Worm (Caenorhabditis elegans) whole organism, L1 larva: Measurements from ENCODE around the gene F40F9.3.

Source experiments
- C16A3.4 ChIP-seq: fragments of 150-350 bp; optimal IDR thresholded peaks from 2 replicates; lab custom pipeline; 2014; ENCODE audit warnings: missing biosample characterization, missing genetic modification characterization
- F16B12.6 ChIP-seq: fragments of 150-350 bp; optimal IDR thresholded peaks from 2 replicates; lab custom pipeline; 2014; ENCODE audit warnings: missing biosample characterization, missing genetic modification characterization
- Y116A8C.19 ChIP-seq: sonication (generic microtip); optimal IDR thresholded peaks from 2 replicates; lab custom pipeline; 2016; ENCODE audit warnings: missing compliant biosample characterization, missing genetic modification characterization, borderline replicate concordance
- alr-1 ChIP-seq: fragments of 200-800 bp; sonication (Bioruptor generic); optimal IDR thresholded peaks from 2 replicates; lab custom pipeline; 2018; ENCODE audit warnings: borderline replicate concordance, mild to moderate bottlenecking, missing genetic modification characterization, missing compliant biosample characterization
- blmp-1 ChIP-seq: fragments of 150-350 bp; optimal IDR thresholded peaks from 2 replicates; lab custom pipeline; 2014; ENCODE audit warnings: missing biosample characterization, missing genetic modification characterization
- ces-1 ChIP-seq: fragments of 150-350 bp; optimal IDR thresholded peaks from 2 replicates; lab custom pipeline; 2014; ENCODE audit warnings: missing biosample characterization, missing genetic modification reagents, missing genetic modification characterization
- dpl-1 ChIP-seq, 3 experiments: fragments of 150-350 bp in 2 of 3; sonication (generic microtip) in 1 of 3; optimal IDR thresholded peaks; 2 replicates each; lab custom pipeline; 2014 to 2017; ENCODE audit warnings: missing biosample characterization in 3 of 3, missing genetic modification characterization in 3 of 3, missing genetic modification reagents in 3 of 3
- efl-1 ChIP-seq, 4 experiments: fragments of 150-350 bp; optimal IDR thresholded peaks in 3 of 4; peaks in 1 of 4; 1 replicate in 1 of 4; 2 replicates in 3 of 4; lab custom pipeline; 2014; ENCODE audit warnings: missing biosample characterization in 2 of 4, missing genetic modification characterization in 2 of 4, missing genetic modification reagents in 2 of 4
- efl-3 ChIP-seq: fragments of 200-800 bp; sonication (Bioruptor generic); optimal IDR thresholded peaks from 2 replicates; lab custom pipeline; 2018; ENCODE audit warnings: mild to moderate bottlenecking, missing genetic modification characterization, missing compliant biosample characterization
- egl-27 ChIP-seq, 2 experiments: fragments of 150-350 bp in 1 of 2; sonication (generic microtip); optimal IDR thresholded peaks; 3 replicates each; lab custom pipeline; 2017 to 2018; ENCODE audit warnings: missing biosample characterization in 2 of 2, missing genetic modification characterization in 2 of 2, missing genetic modification reagents in 2 of 2
- elt-2 ChIP-seq: sonication (generic microtip); optimal IDR thresholded peaks from 2 replicates; lab custom pipeline; 2016; ENCODE audit warnings: missing genetic modification characterization, mild to moderate bottlenecking, inconsistent platforms, missing compliant biosample characterization, missing genetic modification reagents
- elt-3 ChIP-seq, 6 experiments: fragments of 150-350 bp in 1 of 6; sonication (generic microtip); optimal IDR thresholded peaks; 2 replicates each; lab custom pipeline; 2017 to 2018; ENCODE audit warnings: missing biosample characterization in 6 of 6, missing genetic modification characterization in 6 of 6, inconsistent platforms in 1 of 6
- fos-1 ChIP-seq: fragments of 150-350 bp; optimal IDR thresholded peaks from 2 replicates; lab custom pipeline; 2014; ENCODE audit warnings: missing biosample characterization, missing genetic modification characterization
- grh-1 ChIP-seq: fragments of 200-800 bp; sonication (Bioruptor generic); IDR thresholded peaks from 2 replicates; pipeline ENCODE4 v1.3.6; 2022; ENCODE audit warnings: missing genetic modification reagents, missing genetic modification characterization, missing compliant biosample characterization
- hpl-2 ChIP-seq: fragments of 150-350 bp; optimal IDR thresholded peaks from 2 replicates; lab custom pipeline; 2014; ENCODE audit warnings: missing biosample characterization, missing genetic modification reagents, missing genetic modification characterization
- irx-1 ChIP-seq: sonication (generic microtip); optimal IDR thresholded peaks from 2 replicates; lab custom pipeline; 2016; ENCODE audit warnings: missing genetic modification characterization, missing compliant biosample characterization
- lin-14 ChIP-seq: fragments of 200-800 bp; sonication (Bioruptor generic); optimal IDR thresholded peaks from 2 replicates; lab custom pipeline; 2018; ENCODE audit warnings: mild to moderate bottlenecking, missing genetic modification characterization, moderate library complexity, missing compliant biosample characterization
- lin-35 ChIP-seq, 2 experiments: fragments of 150-350 bp; optimal IDR thresholded peaks; 2 replicates each; lab custom pipeline; 2014; ENCODE audit warnings: missing biosample characterization in 2 of 2, missing genetic modification characterization in 2 of 2, missing genetic modification reagents in 2 of 2
- lir-3 ChIP-seq: sonication (generic microtip); optimal IDR thresholded peaks from 2 replicates; lab custom pipeline; 2016; ENCODE audit warnings: mild to moderate bottlenecking, missing genetic modification characterization, moderate library complexity, missing compliant biosample characterization; ENCODE audit not compliant: poor library complexity
- lsy-2 ChIP-seq, 2 experiments: fragments of 150-350 bp; optimal IDR thresholded peaks; 2 replicates each; lab custom pipeline; 2014; ENCODE audit warnings: missing biosample characterization in 2 of 2, missing genetic modification characterization in 2 of 2
- mab-9 ChIP-seq: fragments of 200-800 bp; sonication (Bioruptor generic); IDR thresholded peaks from 2 replicates; pipeline ENCODE4 v1.3.6; 2022; ENCODE audit warnings: missing genetic modification reagents, missing genetic modification characterization, missing compliant biosample characterization
- mdl-1 ChIP-seq, 2 experiments: fragments of 150-350 bp; optimal IDR thresholded peaks; 2 replicates each; lab custom pipeline; 2014 to 2017; ENCODE audit warnings: missing biosample characterization in 2 of 2, missing genetic modification characterization in 2 of 2, inconsistent platforms in 1 of 2
- mep-1 ChIP-seq: fragments of 150-350 bp; optimal IDR thresholded peaks from 2 replicates; lab custom pipeline; 2014; ENCODE audit warnings: missing biosample characterization, missing genetic modification characterization
- nhr-12 ChIP-seq: sonication (generic microtip); optimal IDR thresholded peaks from 2 replicates; lab custom pipeline; 2017; ENCODE audit warnings: missing biosample characterization, missing genetic modification characterization
- nhr-47 ChIP-seq: sonication (generic microtip); optimal IDR thresholded peaks from 2 replicates; lab custom pipeline; 2016; ENCODE audit warnings: mild to moderate bottlenecking, missing genetic modification characterization, moderate library complexity, missing compliant biosample characterization
- nhr-71 ChIP-seq: sonication (generic microtip); optimal IDR thresholded peaks from 2 replicates; lab custom pipeline; 2016; ENCODE audit warnings: mild to moderate bottlenecking, missing genetic modification characterization, moderate library complexity, missing compliant biosample characterization
- nhr-76 ChIP-seq: sonication (generic microtip); optimal IDR thresholded peaks from 2 replicates; lab custom pipeline; 2017; ENCODE audit warnings: missing biosample characterization, missing genetic modification characterization
- nhr-85 ChIP-seq: sonication (generic microtip); peaks from one replicate; lab custom pipeline; 2016; ENCODE audit warnings: missing genetic modification characterization, inconsistent platforms, missing compliant biosample characterization
- nhr-90 ChIP-seq: sonication (generic microtip); optimal IDR thresholded peaks from 2 replicates; lab custom pipeline; 2016; ENCODE audit warnings: mild to moderate bottlenecking, missing genetic modification characterization, missing compliant biosample characterization; ENCODE audit not compliant: poor library complexity
- snu-23 ChIP-seq: sonication (generic microtip); optimal IDR thresholded peaks from 2 replicates; lab custom pipeline; 2016; ENCODE audit warnings: missing genetic modification characterization, missing compliant biosample characterization
- sox-4 ChIP-seq: sonication (generic microtip); optimal IDR thresholded peaks from 2 replicates; lab custom pipeline; 2016; ENCODE audit warnings: missing genetic modification characterization, missing compliant biosample characterization
- unc-30 ChIP-seq: sonication (generic microtip); optimal IDR thresholded peaks from 2 replicates; lab custom pipeline; 2017; ENCODE audit warnings: missing biosample characterization, missing genetic modification characterization
- xbp-1 ChIP-seq: sonication (generic microtip); optimal IDR thresholded peaks from 2 replicates; lab custom pipeline; 2016; ENCODE audit warnings: missing genetic modification characterization, missing compliant biosample characterization
- zag-1 ChIP-seq: fragments of 150-350 bp; optimal IDR thresholded peaks from 2 replicates; lab custom pipeline; 2014; ENCODE audit warnings: missing biosample characterization, missing genetic modification characterization
- zip-4 ChIP-seq: fragments of 200-800 bp; sonication (Bioruptor generic); optimal IDR thresholded peaks from 2 replicates; lab custom pipeline; 2018; ENCODE audit warnings: mild to moderate bottlenecking, missing genetic modification characterization, moderate library complexity, missing compliant biosample characterization

Gene F40F9.3

DNA sequence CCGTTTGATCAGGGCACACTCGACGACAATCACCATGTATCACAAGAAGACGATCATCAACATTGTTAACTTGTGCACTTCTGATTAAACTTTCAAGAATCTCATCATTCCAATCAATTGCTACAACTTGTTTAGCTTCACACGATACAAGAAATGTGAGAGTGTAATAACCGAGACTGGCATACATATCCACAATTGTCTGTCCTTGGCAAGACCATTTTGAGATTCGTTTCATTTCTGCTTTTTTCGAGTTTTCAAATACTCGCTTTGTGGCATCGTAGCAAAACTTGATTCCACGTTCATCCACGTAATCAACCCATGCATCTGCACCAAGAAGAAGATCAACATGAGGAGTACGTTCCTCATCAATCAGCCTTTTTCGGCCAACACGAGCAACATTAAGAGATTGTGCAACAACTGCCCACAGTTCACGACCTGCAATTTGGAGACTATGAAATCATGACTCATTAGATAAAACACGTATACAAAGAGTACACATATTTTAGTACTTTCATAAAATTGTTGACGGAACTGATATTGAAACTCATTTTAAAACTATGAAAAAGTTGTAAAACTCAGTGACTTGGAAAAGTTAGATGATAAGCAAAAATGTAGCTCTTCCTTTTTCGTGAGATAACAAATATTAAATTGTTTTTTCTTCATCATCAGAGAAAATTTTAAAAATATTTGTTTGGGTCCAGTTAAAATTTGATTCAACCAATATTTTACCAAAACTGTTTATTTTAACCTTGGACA is 2.4 kb upstream of the F40F9.3 start:
- TF ChIP-seq Y116A8C.19 (tag; lab: Kevin White, UChicago) (no peak), irx-1 (no peak), elt-2 (tag; lab: Kevin White, UChicago) (peak; percentile 51), efl-1 (optimal IDR thresholded peaks at IDR 0.05; lab: Kevin White, UChicago) (no peak), efl-1 (GFP tag; optimal IDR thresholded peaks at IDR 0.05 in 1 of 2; lab: Kevin White, UChicago) (no peak), nhr-90 (tag; lab: Kevin White, UChicago) (no peak), fos-1 (tag; lab: Kevin White, UChicago) (no peak)

- no peak for TF ChIP-seq zag-1 (tag; lab: Kevin White, UChicago)
- no peak for TF ChIP-seq fos-1 (tag; lab: Kevin White, UChicago)
- TF ChIP-seq lir-3 (tag; lab: Kevin White, UChicago), result no peak
- no peak for TF ChIP-seq alr-1 (tag; lab: Kevin White, UChicago)
- no peak for TF ChIP-seq nhr-47
- TF ChIP-seq efl-3 (GFP tag; lab: Kevin White, UChicago), result no peak
- no peak for TF ChIP-seq sox-4 (tag; lab: Kevin White, UChicago)
These were observed 1.5 kb upstream of the F40F9.3 start, which contains the start of gene F40F9.10 for ce11 chrV:9713532-9713931. TSS of gene F40F9.10 (minus strand) at chrV:9713632.

DNA sequence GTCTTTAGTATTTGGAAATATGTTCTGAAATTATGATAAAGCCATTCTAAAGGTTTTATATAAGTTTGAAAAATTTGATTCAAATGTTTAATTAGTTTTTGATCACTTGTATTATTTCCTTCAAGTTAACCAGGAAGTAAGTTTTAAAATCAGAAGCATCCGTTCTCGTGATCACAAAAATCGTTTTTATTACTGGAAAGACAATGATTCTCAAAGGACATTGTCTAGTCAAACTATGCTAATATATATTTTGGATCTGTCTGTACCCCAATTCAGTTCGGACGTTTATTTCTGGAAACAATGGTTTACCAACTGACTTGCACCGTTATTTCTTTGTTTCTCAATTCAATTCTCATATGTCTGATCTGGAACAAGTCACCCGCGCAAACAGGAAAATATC is 1.4 kb downstream of the F40F9.3 start, which contains the start of gene str-188:
TSS of gene str-188 (plus strand) at position 301 of the 400 bp plus-strand sequence.
- TF ChIP-seq lir-3 (tag; lab: Kevin White, UChicago), result no peak
- TF ChIP-seq snu-23 (GFP tag; lab: Kevin White, UChicago), result no peak
- no peak for TF ChIP-seq lin-14 (GFP tag; lab: Kevin White, UChicago)
- no peak for TF ChIP-seq mdl-1 (tag; optimal IDR thresholded peaks at IDR 0.05; lab: Kevin White, UChicago)
- no peak for TF ChIP-seq grh-1

DNA sequence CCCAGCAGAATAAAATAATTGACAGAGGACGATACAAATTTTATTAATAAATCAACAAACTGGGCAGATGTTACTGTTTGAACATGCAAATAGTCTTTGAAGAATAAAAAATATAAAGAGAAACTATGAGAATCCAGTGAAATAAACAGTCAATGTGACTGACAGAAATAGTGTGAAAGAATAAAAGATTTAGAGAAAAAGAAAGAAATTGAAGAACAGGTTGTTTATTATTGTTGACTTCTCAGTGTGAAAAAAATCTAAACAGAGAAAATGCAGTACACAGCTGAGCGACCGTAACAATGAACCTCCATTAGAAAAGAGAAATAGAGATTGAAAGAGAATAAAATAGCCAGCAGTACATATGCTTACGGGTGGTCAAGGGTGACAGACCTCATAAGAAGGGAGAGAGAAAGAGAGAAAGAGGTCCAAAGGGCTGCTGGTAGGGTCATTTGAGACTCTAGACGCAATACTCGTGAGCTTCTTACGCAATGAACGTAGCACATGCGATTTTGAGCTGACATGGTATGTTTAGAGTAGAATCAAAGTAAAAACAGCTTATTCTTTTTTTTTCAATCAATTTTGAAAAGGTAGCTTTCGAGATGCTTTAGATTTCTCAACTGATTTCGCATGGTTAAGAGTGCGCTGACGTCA is 9.1 kb downstream of the F40F9.3 start, which contains the start of gene slcr-46.3:
TSS of gene slcr-46.3 (minus strand) at position 86 of the 651 bp plus-strand sequence.
- TF ChIP-seq blmp-1 (tag; lab: Kevin White, UChicago) (peak; percentile 25), lin-14 (GFP tag; lab: Kevin White, UChicago) (peak; percentile 42), mep-1 (tag; lab: Kevin White, UChicago) (peak; percentile 7), lsy-2 (tag; optimal IDR thresholded peaks at IDR 0.05; lab: Kevin White, UChicago) (peak in 1 of 2 experiments; percentile 49), xbp-1 (no peak), C16A3.4 (tag; lab: Kevin White, UChicago) (peak; percentile 13), elt-3 (tag; optimal IDR thresholded peaks at IDR 0.05; lab: Kevin White, UChicago) (peak in 1 of 6 experiments; percentile 9), nhr-12 (tag; lab: Kevin White, UChicago) (no peak), lin-35 (GFP tag; optimal IDR thresholded peaks at IDR 0.05; lab: Kevin White, UChicago) (peak in 1 of 2 experiments; percentile 37), Y116A8C.19 (tag; lab: Kevin White, UChicago) (no peak), efl-3 (GFP tag; lab: Kevin White, UChicago) (no peak), F16B12.6 (tag; lab: Kevin White, UChicago) (no peak), ces-1 (GFP tag; lab: Kevin White, UChicago) (no peak), snu-23 (GFP tag; lab: Kevin White, UChicago) (peak; percentile 21), nhr-85 (tag; lab: Kevin White, UChicago) (peak; percentile 76), dpl-1 (GFP tag; optimal IDR thresholded peaks at IDR 0.05; lab: Kevin White, UChicago) (peak in 1 of 3 experiments; percentile 5)

DNA sequence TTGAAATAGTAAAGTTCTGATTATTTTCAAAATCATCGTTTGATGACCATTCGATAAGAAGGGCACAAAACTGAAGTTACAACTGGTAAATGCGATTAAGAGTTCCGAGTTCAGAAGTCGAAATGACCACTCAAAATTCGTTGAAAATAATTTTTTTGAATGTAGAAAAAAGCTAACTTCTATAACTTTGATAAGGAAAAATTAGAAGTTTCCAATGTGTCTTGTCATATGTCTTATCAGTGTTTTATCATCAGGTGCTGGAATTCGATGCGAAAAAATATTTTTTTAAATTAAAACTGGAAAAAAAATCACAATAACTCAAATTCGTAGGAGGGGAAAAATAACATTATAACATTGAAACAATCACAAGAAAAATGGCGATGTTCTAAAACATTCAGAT is 10.7 kb downstream of the F40F9.3 start:
- TF ChIP-seq elt-2 (tag; lab: Kevin White, UChicago), result peak; percentile 21
- no peak for TF ChIP-seq zip-4
- no peak for TF ChIP-seq hpl-2
- TF ChIP-seq fos-1 (tag; lab: Kevin White, UChicago), result no peak
- no peak for TF ChIP-seq mab-9
- TF ChIP-seq nhr-71 (tag; lab: Kevin White, UChicago), result no peak
- peak in 1 of 2 experiments; percentile 8 for TF ChIP-seq lin-35 (GFP tag; optimal IDR thresholded peaks at IDR 0.05; lab: Kevin White, UChicago)
- TF ChIP-seq nhr-76 (tag; lab: Kevin White, UChicago), result no peak
- no peak for TF ChIP-seq unc-30 (tag; lab: Kevin White, UChicago)
- TF ChIP-seq efl-1 (optimal IDR thresholded peaks at IDR 0.05; lab: Kevin White, UChicago), result no peak
- no peak for TF ChIP-seq efl-1 (GFP tag; optimal IDR thresholded peaks at IDR 0.05 in 1 of 2; lab: Kevin White, UChicago)
- TF ChIP-seq egl-27 (tag; optimal IDR thresholded peaks at IDR 0.05; lab: Kevin White, UChicago), result no peak
- TF ChIP-seq, all 84 proteins: peak for 2
